Fruit fly (Drosophila melanogaster): ENCODE results near the gene CG3609.
A peak's percentile ranks its signal among the peaks of the same experiment; 100 is the strongest.

The CG3609 gene

dm6 chr2L:2420490-2420889, 46.1 kb upstream of the CG3609 start, which contains the start of gene CG9886 (continued):
- TF ChIP-seq Usf (GFP tag; optimal IDR thresholded peaks at IDR 0.05) (no peak), CG43689 (GFP tag; IDR thresholded peaks at IDR 0.05) (no peak), Nf-YB (GFP tag; optimal IDR thresholded peaks at IDR 0.05) (peak; percentile 49), D19B (GFP tag; optimal IDR thresholded peaks at IDR 0.05) (peak; percentile 8), CG17829 (tag; optimal IDR thresholded peaks at IDR 0.05) (peak; percentile 79), Ravus (GFP tag; IDR thresholded peaks at IDR 0.05) (no peak), CG12391 (tag; optimal IDR thresholded peaks at IDR 0.05) (peak; percentile 87), br (optimal IDR thresholded peaks at IDR 0.05) (no peak), Hr78 (GFP tag; optimal IDR thresholded peaks at IDR 0.05) (no peak), Rfx (GFP tag; IDR thresholded peaks at IDR 0.05) (peak; percentile 61), onecut (GFP tag; IDR thresholded peaks at IDR 0.05) (peak; percentile 33; the same call in 1 of the 2 replicates), Ets97D (GFP tag; optimal IDR thresholded peaks at IDR 0.05) (peak; percentile 23), chinmo (GFP tag; IDR thresholded peaks at IDR 0.05; ENCODE audit: partially characterized antibody) (no peak), vnd (GFP tag; IDR thresholded peaks at IDR 0.05; ENCODE audit: partially characterized antibody) (no peak), Asciz (GFP tag; optimal IDR thresholded peaks at IDR 0.05) (no peak), CG32772 (GFP tag; IDR thresholded peaks at IDR 0.05) (no peak), jing (GFP tag; optimal IDR thresholded peaks at IDR 0.05) (peak; percentile 21), CkIIα-i1 (GFP tag; IDR thresholded peaks at IDR 0.05) (no peak), wek (GFP tag; optimal IDR thresholded peaks at IDR 0.05) (peak; percentile 99), Hey (tag; optimal IDR thresholded peaks at IDR 0.05) (no peak), CG31224 (GFP tag; IDR thresholded peaks at IDR 0.05) (no peak), sqz (GFP tag; optimal IDR thresholded peaks at IDR 0.05) (no peak), Lim3 (GFP tag; IDR thresholded peaks at IDR 0.05) (no peak), Lpt (GFP tag; optimal IDR thresholded peaks at IDR 0.05) (no peak), otp (GFP tag; IDR thresholded peaks at IDR 0.05) (no peak), CG7928 (GFP tag; optimal IDR thresholded peaks at IDR 0.05) (peak; percentile 22), Hr3 (GFP tag; optimal IDR thresholded peaks at IDR 0.05) (peak; percentile 54), psq (GFP tag; optimal IDR thresholded peaks at IDR 0.05) (no peak), gro (GFP tag; optimal IDR thresholded peaks at IDR 0.05) (no peak), vvl (GFP tag; IDR thresholded peaks at IDR 0.05) (peak; percentile 77), ERR (GFP tag; optimal IDR thresholded peaks at IDR 0.05) (no peak), CG5180 (GFP tag; optimal IDR thresholded peaks at IDR 0.05) (no peak), CG2712 (tag; optimal IDR thresholded peaks at IDR 0.05) (peak; percentile 85), bcd (GFP tag; optimal IDR thresholded peaks at IDR 0.05) (peak; percentile 57), tx (GFP tag; optimal IDR thresholded peaks at IDR 0.05) (no peak), CG10366 (GFP tag; IDR thresholded peaks at IDR 0.05) (peak; percentile 50), CG3065 (GFP tag; optimal IDR thresholded peaks at IDR 0.05) (peak; percentile 35), scrt (GFP tag; optimal IDR thresholded peaks at IDR 0.05) (peak; percentile 34), CG6765 (GFP tag; optimal IDR thresholded peaks at IDR 0.05) (peak; percentile 41), C15 (GFP tag; IDR thresholded peaks at IDR 0.05) (no peak), Ptx1 (GFP tag; IDR thresholded peaks at IDR 0.05) (peak; percentile 56), yki (optimal IDR thresholded peaks at IDR 0.05) (no peak), pan (optimal IDR thresholded peaks at IDR 0.05) (no peak), pan (GFP tag; optimal IDR thresholded peaks at IDR 0.05 in 1 of 2, IDR thresholded peaks at IDR 0.05 in 1 of 2) (peak in 1 of 2 experiments; percentile 78), Meics (GFP tag; optimal IDR thresholded peaks at IDR 0.05) (peak; percentile 68), nerfin-2 (GFP tag; IDR thresholded peaks at IDR 0.05; ENCODE audit: partially characterized antibody) (no peak), Sox100B (GFP tag; optimal IDR thresholded peaks at IDR 0.05) (peak; percentile 39), amos (GFP tag; IDR thresholded peaks at IDR 0.05; ENCODE audit: partially characterized antibody) (no peak), CG8478 (optimal IDR thresholded peaks at IDR 0.05) (no peak), ken (GFP tag; IDR thresholded peaks at IDR 0.05) (no peak; the same call in 2 of the 3 replicates), CG32532 (GFP tag; IDR thresholded peaks at IDR 0.05) (peak; percentile 70), Tbp (GFP tag; optimal IDR thresholded peaks at IDR 0.05) (no peak), cas (GFP tag; IDR thresholded peaks at IDR 0.05) (no peak)
